Worm (Caenorhabditis elegans) whole organism, early embryonic: ENCODE measurements around the gene nlr-1.

Experiments
- pes-1 ChIP-seq: fragments of 200-800 bp; sonication (Bioruptor generic); IDR thresholded peaks from 2 replicates; pipeline ENCODE4 v1.3.6; 2022; ENCODE audit warnings: missing genetic modification reagents, missing genetic modification characterization, missing compliant biosample characterization
- tra-4 ChIP-seq: sonication (generic microtip); optimal IDR thresholded peaks from 2 replicates; lab custom pipeline; 2017; ENCODE audit warnings: missing genetic modification characterization, missing compliant biosample characterization

- TF ChIP-seq tra-4: no peak
- no peak for TF ChIP-seq pes-1 (GFP tag; lab: Robert Waterston, UW)
Observed at ce11 chrIV:12167944-12168343, 10.2 kb downstream of the nlr-1 start, which contains the start of gene F20B10.3.
